Worm (Caenorhabditis elegans) whole organism, young adult: ENCODE results near the gene C49F5.7.

ENCODE experiments used
- B0019.2 ChIP-seq: fragments of 200-800 bp; sonication (Bioruptor generic); conservative IDR thresholded peaks from 2 replicates; pipeline ENCODE4 v1.3.6; 2022; ENCODE audit warnings: missing genetic modification reagents, missing genetic modification characterization, missing compliant biosample characterization
- D2030.7 ChIP-seq: fragments of 200-800 bp; sonication (Bioruptor generic); IDR thresholded peaks from 2 replicates; pipeline ENCODE4 v1.3.6; 2022; ENCODE audit warnings: missing genetic modification reagents, missing genetic modification characterization, missing compliant biosample characterization
- F23B12.7 ChIP-seq: sonication (generic microtip); optimal IDR thresholded peaks from 2 replicates; lab custom pipeline; 2017; ENCODE audit warnings: missing genetic modification characterization, mild to moderate bottlenecking, missing compliant biosample characterization, antibody characterized with exemption, moderate library complexity; ENCODE audit not compliant: insufficient read depth
- K12H6.12 ChIP-seq: fragments of 200-800 bp; sonication (Bioruptor generic); optimal IDR thresholded peaks from 2 replicates; lab custom pipeline; 2018; ENCODE audit warnings: mild to moderate bottlenecking, missing genetic modification characterization, missing compliant biosample characterization
- Y53F4B.3 ChIP-seq: fragments of 200-800 bp; sonication (Bioruptor generic); IDR thresholded peaks from 2 replicates; pipeline ENCODE4 v1.3.6; 2022; ENCODE audit warnings: missing genetic modification reagents, missing genetic modification characterization, missing compliant biosample characterization
- Y67H2A.10 ChIP-seq: fragments of 200-800 bp; sonication (Bioruptor generic); conservative IDR thresholded peaks from 2 replicates; pipeline ENCODE4 v1.3.6; 2022; ENCODE audit warnings: missing genetic modification reagents, missing genetic modification characterization, missing compliant biosample characterization
- Y79H2A.3 ChIP-seq: fragments of 200-800 bp; sonication (Bioruptor generic); conservative IDR thresholded peaks from 2 replicates; pipeline ENCODE4 v1.3.6; 2022; ENCODE audit warnings: missing genetic modification reagents, missing genetic modification characterization, missing compliant biosample characterization
- akir-1 ChIP-seq: fragments of 200-800 bp; sonication (Bioruptor generic); optimal IDR thresholded peaks from 2 replicates; lab custom pipeline; 2018; ENCODE audit warnings: mild to moderate bottlenecking, missing genetic modification characterization, moderate library complexity, missing compliant biosample characterization
- ama-1 ChIP-seq, 3 experiments: fragments of 150-350 bp in 1 of 3; sonication (generic microtip) in 2 of 3; optimal IDR thresholded peaks; 2 replicates each; lab custom pipeline; 2014 to 2018; ENCODE audit warnings: missing biosample characterization in 2 of 3, missing genetic modification characterization in 2 of 3, missing genetic modification reagents in 2 of 3
- athp-1 ChIP-seq: sonication (generic microtip); optimal IDR thresholded peaks from 2 replicates; lab custom pipeline; 2017; ENCODE audit warnings: mild to moderate bottlenecking, missing genetic modification characterization, missing compliant biosample characterization
- attf-3 ChIP-seq: fragments of 200-800 bp; sonication (Bioruptor generic); conservative IDR thresholded peaks from 2 replicates; pipeline ENCODE4 v1.3.6; 2022; ENCODE audit warnings: missing genetic modification reagents, missing genetic modification characterization, missing compliant biosample characterization
- attf-5 ChIP-seq: fragments of 200-800 bp; sonication (Bioruptor generic); optimal IDR thresholded peaks from 2 replicates; lab custom pipeline; 2018; ENCODE audit warnings: mild to moderate bottlenecking, missing genetic modification characterization, missing compliant biosample characterization
- cebp-1 ChIP-seq, 2 experiments: fragments of 200-800 bp in 1 of 2; sonication (Bioruptor generic) in 1 of 2; sonication (generic microtip) in 1 of 2; IDR thresholded peaks in 1 of 2; optimal IDR thresholded peaks in 1 of 2; 2 replicates each; pipeline versions ENCODE4 v1.3.6 to Lab custom; 2017 to 2022; ENCODE audit warnings: missing compliant biosample characterization in 2 of 2, missing genetic modification characterization in 2 of 2, mild to moderate bottlenecking in 1 of 2, missing genetic modification reagents in 1 of 2, moderate library complexity in 1 of 2
- cebp-2 ChIP-seq: fragments of 200-800 bp; sonication (Bioruptor generic); IDR thresholded peaks from 2 replicates; pipeline ENCODE4 v1.3.6; 2022; ENCODE audit warnings: missing genetic modification characterization, missing compliant biosample characterization
- ceh-27 ChIP-seq: fragments of 200-800 bp; sonication (Bioruptor generic); optimal IDR thresholded peaks from 2 replicates; lab custom pipeline; 2018; ENCODE audit warnings: mild to moderate bottlenecking, missing genetic modification characterization, moderate library complexity, missing compliant biosample characterization
- ceh-79 ChIP-seq: sonication (generic microtip); optimal IDR thresholded peaks from 2 replicates; lab custom pipeline; 2017; ENCODE audit warnings: mild to moderate bottlenecking, missing genetic modification characterization, missing compliant biosample characterization
- dox-1 ChIP-seq: fragments of 200-800 bp; sonication (Bioruptor generic); IDR thresholded peaks from 2 replicates; pipeline ENCODE4 v1.3.6; 2022; ENCODE audit warnings: missing genetic modification reagents, missing genetic modification characterization, missing compliant biosample characterization
- ets-4 ChIP-seq: fragments of 200-800 bp; sonication (Bioruptor generic); optimal IDR thresholded peaks from 2 replicates; lab custom pipeline; 2018; ENCODE audit warnings: mild to moderate bottlenecking, missing genetic modification characterization, missing compliant biosample characterization
- fkh-3 ChIP-seq: sonication (generic microtip); optimal IDR thresholded peaks from 2 replicates; lab custom pipeline; 2016; ENCODE audit warnings: mild to moderate bottlenecking, missing genetic modification characterization, missing compliant biosample characterization
- lag-1 ChIP-seq: fragments of 200-800 bp; sonication (Bioruptor generic); IDR thresholded peaks from 2 replicates; pipeline ENCODE4 v1.3.6; 2022; ENCODE audit warnings: missing genetic modification reagents, missing genetic modification characterization, missing compliant biosample characterization
- let-526 ChIP-seq: fragments of 200-800 bp; sonication (Bioruptor generic); IDR thresholded peaks from 2 replicates; pipeline ENCODE4 v1.3.6; 2022; ENCODE audit warnings: missing genetic modification reagents, missing genetic modification characterization, missing compliant biosample characterization
- lir-1 ChIP-seq: fragments of 200-800 bp; sonication (Bioruptor generic); conservative IDR thresholded peaks from 2 replicates; pipeline ENCODE4 v1.3.6; 2022; ENCODE audit warnings: missing genetic modification reagents, missing genetic modification characterization, missing compliant biosample characterization
- mxl-1 ChIP-seq: sonication (generic microtip); optimal IDR thresholded peaks from 2 replicates; lab custom pipeline; 2016; ENCODE audit warnings: missing genetic modification characterization, missing compliant biosample characterization
- nfya-2 ChIP-seq: fragments of 200-800 bp; sonication (Bioruptor generic); IDR thresholded peaks from 2 replicates; pipeline ENCODE4 v1.3.6; 2022; ENCODE audit warnings: missing genetic modification reagents, missing genetic modification characterization, missing compliant biosample characterization
- nhr-120 ChIP-seq: fragments of 200-800 bp; sonication (Bioruptor generic); IDR thresholded peaks from 2 replicates; pipeline ENCODE4 v1.3.6; 2022; ENCODE audit warnings: missing genetic modification characterization, missing compliant biosample characterization
- nhr-179 ChIP-seq: sonication (generic microtip); optimal IDR thresholded peaks from 2 replicates; lab custom pipeline; 2016; ENCODE audit warnings: mild to moderate bottlenecking, missing genetic modification characterization, missing compliant biosample characterization
- nhr-80 ChIP-seq: sonication (generic microtip); optimal IDR thresholded peaks from 2 replicates; lab custom pipeline; 2016; ENCODE audit warnings: missing genetic modification characterization, missing compliant biosample characterization
- repo-1 ChIP-seq: sonication (generic microtip); optimal IDR thresholded peaks from 2 replicates; lab custom pipeline; 2017; ENCODE audit warnings: mild to moderate bottlenecking, missing genetic modification characterization, missing compliant biosample characterization
- rpc-1 ChIP-seq, 2 experiments: fragments of 150-350 bp in 1 of 2; sonication (generic microtip) in 1 of 2; optimal IDR thresholded peaks; 2 replicates each; lab custom pipeline; 2014 to 2018; ENCODE audit warnings: missing biosample characterization in 1 of 2, missing genetic modification characterization in 1 of 2, missing genetic modification reagents in 1 of 2, missing genotype in 1 of 2
- sdz-38 ChIP-seq: sonication (generic microtip); optimal IDR thresholded peaks from 2 replicates; lab custom pipeline; 2016; ENCODE audit warnings: missing genotype, missing genetic modification characterization, missing compliant biosample characterization
- snpc-1.1 ChIP-seq: sonication (generic microtip); optimal IDR thresholded peaks from 2 replicates; lab custom pipeline; 2017; ENCODE audit warnings: missing genetic modification characterization, mild to moderate bottlenecking, missing compliant biosample characterization, antibody characterized with exemption, moderate library complexity, missing genotype, missing genetic modification reagents; ENCODE audit not compliant: insufficient read depth
- snpc-4 ChIP-seq, 5 experiments: fragments of 150-350 bp in 1 of 5; sonication (generic microtip) in 4 of 5; optimal IDR thresholded peaks; 2 replicates each; lab custom pipeline; 2014 to 2018; ENCODE audit warnings: missing genetic modification characterization in 5 of 5, missing biosample characterization in 3 of 5, antibody characterized with exemption in 2 of 5, mild to moderate bottlenecking in 2 of 5, missing compliant biosample characterization in 2 of 5, missing genotype in 2 of 5, moderate library complexity in 2 of 5, missing genetic modification reagents in 1 of 5
- unc-62 ChIP-seq: fragments of 150-350 bp; optimal IDR thresholded peaks from 2 replicates; lab custom pipeline; 2014; ENCODE audit warnings: missing biosample characterization, missing genetic modification reagents, missing genetic modification characterization
- xnd-1 ChIP-seq: sonication (generic microtip); optimal IDR thresholded peaks from 2 replicates; lab custom pipeline; 2016; ENCODE audit warnings: missing genotype, missing genetic modification reagents, missing genetic modification characterization, missing compliant biosample characterization
- zfh-2 ChIP-seq: fragments of 200-800 bp; sonication (Bioruptor generic); conservative IDR thresholded peaks from 2 replicates; pipeline ENCODE4 v1.3.6; 2022; ENCODE audit warnings: missing genetic modification reagents, missing genetic modification characterization, missing compliant biosample characterization
- ztf-25 ChIP-seq: fragments of 200-800 bp; sonication (Bioruptor generic); IDR thresholded peaks from 2 replicates; pipeline ENCODE4 v1.3.6; 2022; ENCODE audit warnings: missing genetic modification reagents, missing genetic modification characterization, missing compliant biosample characterization
- ztf-28 ChIP-seq: fragments of 200-800 bp; sonication (Bioruptor generic); IDR thresholded peaks from 2 replicates; pipeline ENCODE4 v1.3.6; 2022; ENCODE audit warnings: missing genetic modification reagents, missing genetic modification characterization, missing compliant biosample characterization
- ztf-3 ChIP-seq: fragments of 200-800 bp; sonication (Bioruptor generic); optimal IDR thresholded peaks from 2 replicates; lab custom pipeline; 2018; ENCODE audit warnings: mild to moderate bottlenecking, missing genetic modification characterization, missing compliant biosample characterization

The C49F5.7 gene

ce11 chrX:12004925-12005324, 10.3 kb downstream of the C49F5.7 start:
- TF ChIP-seq lir-1 (GFP tag; lab: Robert Waterston, UW), result no peak
- TF ChIP-seq B0019.2 (GFP tag; lab: Robert Waterston, UW), result no peak
- no peak for TF ChIP-seq let-526 (GFP tag; lab: Robert Waterston, UW)
- peak; percentile 74 for TF ChIP-seq unc-62
- no peak for TF ChIP-seq ama-1 (optimal IDR thresholded peaks at IDR 0.05; lab: Kevin White, UChicago)
- TF ChIP-seq ama-1 (GFP tag; optimal IDR thresholded peaks at IDR 0.05; lab: Kevin White, UChicago), result no peak
- peak; percentile 65 for TF ChIP-seq dox-1
- TF ChIP-seq cebp-1 (GFP tag; IDR thresholded peaks at IDR 0.05; lab: Robert Waterston, UW), result peak; percentile 79
- peak; percentile 88 for TF ChIP-seq cebp-1 (tag; optimal IDR thresholded peaks at IDR 0.05; lab: Kevin White, UChicago)
- TF ChIP-seq nhr-80 (tag; lab: Kevin White, UChicago), result peak; percentile 81

ce11 chrX:12005499-12005959, 10.9 kb downstream of the C49F5.7 start, which contains the start of gene sma-5:
Gene sma-5 (minus strand): TSS chrX:12005549.
- TF ChIP-seq ets-4 (no peak), xnd-1 (tag; lab: Kevin White, UChicago) (no peak), ztf-3 (no peak), repo-1 (tag; lab: Kevin White, UChicago) (no peak), cebp-2 (GFP tag; lab: Robert Waterston, UW) (no peak), attf-5 (GFP tag; lab: Kevin White, UChicago) (no peak), sdz-38 (tag; lab: Kevin White, UChicago) (no peak), snpc-4 (GFP tag; optimal IDR thresholded peaks at IDR 0.05; lab: Kevin White, UChicago) (no peak), snpc-4 (tag; optimal IDR thresholded peaks at IDR 0.05; lab: Kevin White, UChicago) (no peak), Y67H2A.10 (GFP tag; lab: Robert Waterston, UW) (no peak), ceh-79 (tag; lab: Kevin White, UChicago) (no peak), Y79H2A.3 (no peak), nhr-120 (GFP tag; lab: Robert Waterston, UW) (no peak), K12H6.12 (tag; lab: Kevin White, UChicago) (no peak), Y53F4B.3 (no peak), zfh-2 (GFP tag; lab: Robert Waterston, UW) (no peak)

- TF ChIP-seq lag-1 (no peak), nhr-80 (tag; lab: Kevin White, UChicago) (peak; percentile 34), ztf-25 (GFP tag; lab: Robert Waterston, UW) (no peak), ztf-28 (no peak)
Measured at ce11 chrX:12006470-12006869, 11.9 kb downstream of the C49F5.7 start.

ce11 chrX:12007905-12008466, 13.4 kb downstream of the C49F5.7 start:
- TF ChIP-seq ztf-28, result no peak
- TF ChIP-seq D2030.7 (GFP tag; lab: Robert Waterston, UW), result no peak
- no peak for TF ChIP-seq attf-3 (GFP tag; lab: Robert Waterston, UW)

- TF ChIP-seq ceh-27 (GFP tag; lab: Kevin White, UChicago) (peak; percentile 74), rpc-1 (optimal IDR thresholded peaks at IDR 0.05; lab: Kevin White, UChicago) (no peak), rpc-1 (tag; optimal IDR thresholded peaks at IDR 0.05; lab: Kevin White, UChicago) (no peak), repo-1 (tag; lab: Kevin White, UChicago) (no peak), athp-1 (no peak), mxl-1 (tag; lab: Kevin White, UChicago) (no peak), ztf-25 (GFP tag; lab: Robert Waterston, UW) (no peak), lir-1 (GFP tag; lab: Robert Waterston, UW) (no peak), ceh-79 (tag; lab: Kevin White, UChicago) (no peak), nfya-2 (GFP tag; lab: Robert Waterston, UW) (no peak), snpc-1.1 (no peak), ets-4 (peak; percentile 34), akir-1 (no peak), fkh-3 (tag; lab: Kevin White, UChicago) (no peak), unc-62 (no peak), F23B12.7 (tag; lab: Kevin White, UChicago) (peak; percentile 41), nhr-179 (tag; lab: Kevin White, UChicago) (no peak), attf-5 (GFP tag; lab: Kevin White, UChicago) (peak; percentile 90)
Measured at ce11 chrX:12017908-12018479, 23.4 kb downstream of the C49F5.7 start, which contains the start of the genes nmat-1 and ucr-2.1. Gene nmat-1 (minus strand): TSS chrX:12018043. Gene ucr-2.1 (plus strand): TSS chrX:12018429.
